Worm (Caenorhabditis elegans): Measurements from ENCODE around the gene nhr-66.

DNA sequence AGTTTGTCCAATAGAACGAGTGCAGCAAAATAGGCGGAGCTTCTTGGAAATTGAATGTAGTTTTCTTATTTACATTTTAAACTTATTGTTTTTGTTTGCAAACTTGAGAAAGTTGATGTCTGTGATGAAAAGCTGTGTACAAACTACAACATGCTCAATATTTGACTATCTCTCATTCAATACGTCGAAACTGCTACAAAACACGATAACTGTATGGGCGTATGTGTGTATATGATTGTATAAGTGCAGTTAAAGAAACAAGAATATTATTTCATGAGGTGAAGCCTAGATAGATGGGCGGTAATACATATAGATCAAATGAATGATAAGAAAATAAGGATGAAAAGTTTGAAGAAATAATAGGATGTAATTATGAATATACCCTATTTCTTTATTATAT, 3.2 kb upstream of the nhr-66 start:
- no peak for TF ChIP-seq nhr-11 (tag; optimal IDR thresholded peaks at IDR 0.05)
- no peak for TF ChIP-seq sox-4 (tag; optimal IDR thresholded peaks at IDR 0.05)
- TF ChIP-seq unc-86 (tag; optimal IDR thresholded peaks at IDR 0.05), result no peak
- no peak for TF ChIP-seq ama-1 (optimal IDR thresholded peaks at IDR 0.05)
- TF ChIP-seq K09A11.1 (tag; optimal IDR thresholded peaks at IDR 0.05; ENCODE audit: insufficient read depth), result no peak
- TF ChIP-seq eyg-1 (tag; optimal IDR thresholded peaks at IDR 0.05), result no peak
- no peak for TF ChIP-seq elt-4 (tag; optimal IDR thresholded peaks at IDR 0.05)
- TF ChIP-seq zip-5 (tag; optimal IDR thresholded peaks at IDR 0.05), result no peak
- no peak for TF ChIP-seq hlh-30 (tag; optimal IDR thresholded peaks at IDR 0.05; ENCODE audit: insufficient read depth)
- no peak for TF ChIP-seq hlh-15 (tag; optimal IDR thresholded peaks at IDR 0.05)
- TF ChIP-seq mec-3 (tag; optimal IDR thresholded peaks at IDR 0.05; ENCODE audit: borderline replicate concordance), result no peak
- TF ChIP-seq dve-1 (tag; optimal IDR thresholded peaks at IDR 0.05), result no peak
- TF ChIP-seq unc-3 (GFP tag; conservative IDR thresholded peaks at IDR 0.05), result no peak
- no peak for TF ChIP-seq unc-3 (tag; optimal IDR thresholded peaks at IDR 0.05)

Measured in whole organism, late embryonic.